Worm (Caenorhabditis elegans): Measurements from ENCODE around the gene bath-20.

- TF ChIP-seq nhr-76 (tag; optimal IDR thresholded peaks at IDR 0.05), result no peak
- TF ChIP-seq snpc-4 (tag; optimal IDR thresholded peaks at IDR 0.05), result no peak
- no peak for TF ChIP-seq dpl-1 (GFP tag; optimal IDR thresholded peaks at IDR 0.05)
- no peak for TF ChIP-seq nhr-48 (tag; optimal IDR thresholded peaks at IDR 0.05)
- no peak for TF ChIP-seq lin-15B (tag; optimal IDR thresholded peaks at IDR 0.05)
- TF ChIP-seq ama-1 (optimal IDR thresholded peaks at IDR 0.05), result no peak
- TF ChIP-seq snpc-1.2 (GFP tag; IDR thresholded peaks at IDR 0.05), result no peak
- no peak for TF ChIP-seq pqm-1 (tag; optimal IDR thresholded peaks at IDR 0.05)
- no peak for TF ChIP-seq nhr-11 (tag; optimal IDR thresholded peaks at IDR 0.05)
- TF ChIP-seq nhr-237 (tag; optimal IDR thresholded peaks at IDR 0.05), result no peak
- TF ChIP-seq daf-16 (GFP tag; optimal IDR thresholded peaks at IDR 0.05), result no peak
- no peak for TF ChIP-seq daf-16 (tag; optimal IDR thresholded peaks at IDR 0.05)
Measured at ce11 chrII:1996237-1996636, 46.1 kb downstream of the bath-20 start, which contains the start of gene math-20.
